Fruit fly (Drosophila melanogaster) whole organism: Measurements from ENCODE around the gene CG42467.

ENCODE experiments used
- Dll ChIP-seq: fragments of >200 bp; optimal IDR thresholded peaks from 2 replicates; lab custom pipeline; 2017
- EcR ChIP-seq, 2 experiments: fragments of >200 bp; optimal IDR thresholded peaks; 2 replicates each; lab custom pipeline; 2017; ENCODE audit warnings: missing biosample characterization in 2 of 2, missing genetic modification characterization in 2 of 2, missing genetic modification reagents in 2 of 2
- pan ChIP-seq: fragments of >200 bp; optimal IDR thresholded peaks from 2 replicates; lab custom pipeline; 2017

dm6 chr2L:3675770-3676169 lies 25.3 kb upstream of the CG42467 start:
- TF ChIP-seq pan (lab: Kevin White, UChicago), result no peak
- no peak for TF ChIP-seq EcR (GFP tag; optimal IDR thresholded peaks at IDR 0.05; lab: Kevin White, UChicago)
- no peak for TF ChIP-seq Dll (lab: Kevin White, UChicago)
